Worm (Caenorhabditis elegans): ENCODE data around the gene Y69A2AR.22.

DNA sequence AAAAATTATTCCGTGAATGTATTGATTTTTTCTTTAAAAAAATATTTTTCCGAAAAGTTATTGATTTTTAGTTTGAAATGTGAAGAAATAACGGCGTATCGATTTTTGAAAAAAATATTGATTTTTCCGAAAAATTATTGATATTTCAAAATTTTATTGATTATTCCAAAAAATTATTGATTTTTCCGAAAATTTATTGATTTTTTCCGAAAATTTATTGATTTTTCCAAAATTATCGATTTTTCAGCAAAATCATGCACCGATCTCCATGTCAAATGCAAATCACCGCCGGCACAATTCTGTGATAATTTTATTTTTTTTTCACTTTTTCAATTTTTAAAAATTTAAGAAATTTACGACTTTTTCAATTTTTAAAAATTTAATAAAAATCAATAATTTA is 41.8 kb upstream of the Y69A2AR.22 start:
- no peak for TF ChIP-seq ces-1 (GFP tag; optimal IDR thresholded peaks at IDR 0.05)
- TF ChIP-seq mdl-1 (tag; optimal IDR thresholded peaks at IDR 0.05), result no peak
- TF ChIP-seq ceh-20 (GFP tag; IDR thresholded peaks at IDR 0.05), result no peak
- TF ChIP-seq unc-62 (GFP tag; optimal IDR thresholded peaks at IDR 0.05 in 1 of 2), result no peak
- no peak for TF ChIP-seq unc-62 (tag; optimal IDR thresholded peaks at IDR 0.05)
- no peak for TF ChIP-seq lin-15B (tag; optimal IDR thresholded peaks at IDR 0.05)
- no peak for TF ChIP-seq vab-7 (GFP tag; IDR thresholded peaks at IDR 0.05)

Measured in whole organism, L4 larva.